Worm (Caenorhabditis elegans) whole organism, early embryonic: ENCODE measurements around the gene Y46G5A.8.

Experiments used
- F13C5.2 ChIP-seq: sonication (generic microtip); optimal IDR thresholded peaks from 2 replicates; lab custom pipeline; 2017; ENCODE audit warnings: mild to moderate bottlenecking, missing genetic modification characterization, inconsistent platforms, missing compliant biosample characterization
- aly-1 ChIP-seq: sonication (generic microtip); optimal IDR thresholded peaks from 2 replicates; lab custom pipeline; 2016; ENCODE audit warnings: missing genetic modification characterization, missing compliant biosample characterization
- ets-7 ChIP-seq: sonication (generic microtip); optimal IDR thresholded peaks from 2 replicates; lab custom pipeline; 2016; ENCODE audit warnings: missing genotype, missing genetic modification characterization, missing compliant biosample characterization
- flt-1 ChIP-seq: fragments of 200-800 bp; sonication (Bioruptor generic); IDR thresholded peaks from 2 replicates; pipeline ENCODE4 v1.3.6; 2022; ENCODE audit warnings: missing genetic modification characterization, missing compliant biosample characterization
- hnd-1 ChIP-seq: sonication (generic microtip); optimal IDR thresholded peaks from 2 replicates; lab custom pipeline; 2016; ENCODE audit warnings: missing genetic modification characterization, missing compliant biosample characterization
- sea-1 ChIP-seq: fragments of 200-800 bp; sonication (Bioruptor generic); conservative IDR thresholded peaks from 2 replicates; pipeline ENCODE4 v1.3.6; 2022; ENCODE audit warnings: missing genetic modification characterization, missing compliant biosample characterization
- tbx-11 ChIP-seq: fragments of 200-800 bp; sonication (Bioruptor generic); IDR thresholded peaks from 2 replicates; pipeline ENCODE4 v1.3.6; 2022; ENCODE audit warnings: missing genetic modification characterization, missing compliant biosample characterization

The Y46G5A.8 gene

DNA sequence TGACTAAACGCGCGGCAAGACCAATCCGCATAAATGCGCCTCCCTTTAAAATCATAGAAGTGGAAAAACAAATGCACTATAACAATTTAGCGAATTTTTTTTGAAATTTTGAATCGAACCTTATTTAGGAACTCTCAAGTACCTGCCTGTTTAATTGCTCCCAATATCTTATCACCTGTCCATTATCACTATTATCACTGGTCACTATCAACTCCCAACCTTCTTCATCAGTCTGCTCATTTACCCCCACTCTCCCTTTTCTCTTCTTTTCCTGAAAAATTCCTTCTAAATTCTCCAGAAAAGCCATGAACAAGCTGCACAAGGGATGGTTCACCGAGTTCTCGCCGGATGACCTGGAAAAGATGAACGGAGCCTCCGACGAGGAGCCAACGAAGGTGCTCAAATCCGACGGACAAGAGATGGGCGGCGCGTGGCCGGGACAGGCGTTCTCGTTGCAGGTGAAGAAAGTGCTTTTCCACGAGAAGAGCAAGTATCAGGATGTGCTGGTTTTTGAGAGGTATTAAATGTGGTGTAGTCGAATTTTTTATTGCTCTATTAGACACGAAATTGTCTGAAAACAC lies 50.6 kb downstream of the Y46G5A.8 start, which contains the start of gene spds-1:
Gene spds-1 (plus strand): TSS at position 298 of the 581 bp plus-strand sequence.
- no peak for TF ChIP-seq sea-1 (GFP tag; lab: Robert Waterston, UW)
- TF ChIP-seq aly-1 (tag; lab: Kevin White, UChicago) = no peak
- TF ChIP-seq ets-7 = no peak
- TF ChIP-seq tbx-11 = no peak
- no peak for TF ChIP-seq F13C5.2 (tag; lab: Kevin White, UChicago)
- no peak for TF ChIP-seq flt-1 (GFP tag; lab: Robert Waterston, UW)
- TF ChIP-seq hnd-1 (tag; lab: Kevin White, UChicago) = no peak
